Worm (Caenorhabditis elegans) whole organism, L2 larva: ENCODE data around the gene fbxa-85.

Experiments used
- ZK546.5 ChIP-seq: sonication (generic microtip); optimal IDR thresholded peaks from 2 replicates; lab custom pipeline; 2017; ENCODE audit warnings: missing biosample characterization, missing genetic modification characterization
- alr-1 ChIP-seq: fragments of 150-350 bp; optimal IDR thresholded peaks from 2 replicates; lab custom pipeline; 2014; ENCODE audit warnings: missing biosample characterization, missing genetic modification characterization
- blmp-1 ChIP-seq: sonication (generic microtip); optimal IDR thresholded peaks from 2 replicates; lab custom pipeline; 2017; ENCODE audit warnings: missing genetic modification characterization, mild to moderate bottlenecking, missing compliant biosample characterization, antibody characterized with exemption, moderate library complexity; ENCODE audit not compliant: insufficient read depth
- nhr-237 ChIP-seq: fragments of 150-350 bp; optimal IDR thresholded peaks from 2 replicates; lab custom pipeline; 2014; ENCODE audit warnings: missing biosample characterization, missing genetic modification characterization
- peb-1 ChIP-seq: fragments of 150-350 bp; optimal IDR thresholded peaks from 2 replicates; lab custom pipeline; 2014; ENCODE audit warnings: missing biosample characterization, missing genetic modification characterization
- unc-62 ChIP-seq: fragments of 150-350 bp; optimal IDR thresholded peaks from 2 replicates; lab custom pipeline; 2014; ENCODE audit warnings: missing biosample characterization, missing genetic modification reagents, missing genetic modification characterization

DNA sequence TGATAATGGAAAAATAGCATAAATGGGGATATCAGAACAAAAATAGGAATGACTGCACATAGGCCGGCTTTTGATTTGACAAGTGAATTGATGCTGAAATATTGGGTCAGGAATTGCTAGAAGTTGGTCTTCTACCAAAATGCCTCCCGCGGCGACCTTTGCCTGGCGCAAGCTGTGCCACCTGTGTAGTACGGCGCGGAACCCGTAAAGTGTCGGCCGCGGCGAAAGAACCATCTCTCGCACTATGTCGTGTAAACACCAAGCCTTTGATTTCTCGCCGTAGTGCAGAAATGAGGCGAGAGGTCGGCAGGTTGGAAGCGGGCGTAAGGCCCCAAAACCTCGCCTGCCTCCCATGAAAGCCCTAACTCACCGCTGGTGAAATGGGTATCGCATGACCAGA lies 2.4 kb downstream of the fbxa-85 start:
- TF ChIP-seq unc-62 (GFP tag; lab: Kevin White, UChicago) (no peak), alr-1 (no peak), blmp-1 (tag; lab: Kevin White, UChicago) (no peak), ZK546.5 (no peak), peb-1 (tag; lab: Kevin White, UChicago) (no peak), nhr-237 (no peak)
